Fruit fly (Drosophila melanogaster): ENCODE data around the gene Dad.

The Dad gene

dm6 chr3R:17065018-17065784, 11.4 kb downstream of the Dad start (continued):
- TF ChIP-seq nom (GFP tag; optimal IDR thresholded peaks at IDR 0.05) (peak; percentile 93), CG34376 (GFP tag; optimal IDR thresholded peaks at IDR 0.05) (peak; percentile 94), eyg (GFP tag; optimal IDR thresholded peaks at IDR 0.05) (peak; percentile 70), Hmr (GFP tag; optimal IDR thresholded peaks at IDR 0.05) (peak; percentile 93), sisA (GFP tag; IDR thresholded peaks at IDR 0.05) (peak; percentile 88), gsb (GFP tag; IDR thresholded peaks at IDR 0.05) (peak; percentile 73), cad (GFP tag; optimal IDR thresholded peaks at IDR 0.05) (no peak), CG14441 (GFP tag; IDR thresholded peaks at IDR 0.05) (peak; percentile 84), Oli (tag; optimal IDR thresholded peaks at IDR 0.05) (peak; percentile 95), Fer2 (tag; optimal IDR thresholded peaks at IDR 0.05) (peak; percentile 78), CG2129 (GFP tag; IDR thresholded peaks at IDR 0.05; ENCODE audit: partially characterized antibody) (no peak), Jarid2 (GFP tag; optimal IDR thresholded peaks at IDR 0.05) (peak; percentile 75), ranshi (GFP tag; IDR thresholded peaks at IDR 0.05) (peak; percentile 71), CG16813 (GFP tag; IDR thresholded peaks at IDR 0.05; ENCODE audit: partially characterized antibody) (0 out of 3 replicates have a peak, but pooled peaks have one; percentile 12), dm (GFP tag; optimal IDR thresholded peaks at IDR 0.05) (peak; percentile 78), Nf-YC (tag; optimal IDR thresholded peaks at IDR 0.05) (peak; percentile 81), lmd (GFP tag; IDR thresholded peaks at IDR 0.05) (peak; percentile 93; the same call in 1 of the 2 replicates), Atf6 (GFP tag; IDR thresholded peaks at IDR 0.05) (peak; percentile 87), Poxn (GFP tag; IDR thresholded peaks at IDR 0.05) (peak; percentile 61), grn (GFP tag; optimal IDR thresholded peaks at IDR 0.05) (peak; percentile 27), Hmx (GFP tag; optimal IDR thresholded peaks at IDR 0.05) (peak; percentile 91), sens (GFP tag) (peak; percentile 99), bab2 (GFP tag; optimal IDR thresholded peaks at IDR 0.05) (peak; percentile 93), CG1024 (GFP tag; IDR thresholded peaks at IDR 0.05) (no peak; the same call in none of the 2 replicates), CG9437 (GFP tag; optimal IDR thresholded peaks at IDR 0.05) (peak; percentile 90), chinmo (GFP tag; IDR thresholded peaks at IDR 0.05; ENCODE audit: partially characterized antibody) (peak; percentile 98), CG8290 (GFP tag; optimal IDR thresholded peaks at IDR 0.05) (peak; percentile 70), CG8290 (tag; optimal IDR thresholded peaks at IDR 0.05) (peak; percentile 62 to 93), jing (GFP tag; optimal IDR thresholded peaks at IDR 0.05) (peak; percentile 90), Gsc (GFP tag; IDR thresholded peaks at IDR 0.05) (no peak), Lim3 (GFP tag; IDR thresholded peaks at IDR 0.05) (peak; percentile 35; the same call in 1 of the 2 replicates), Sin3A (optimal IDR thresholded peaks at IDR 0.05) (no peak), CG4617 (GFP tag; optimal IDR thresholded peaks at IDR 0.05; ENCODE audit: borderline replicate concordance) (peak; percentile 68), HLH4C (GFP tag; IDR thresholded peaks at IDR 0.05; ENCODE audit: partially characterized antibody) (peak; percentile 19; the same call in 1 of the 3 replicates), CG13424 (tag; optimal IDR thresholded peaks at IDR 0.05) (peak; percentile 95), mld (GFP tag; IDR thresholded peaks at IDR 0.05; ENCODE audit: partially characterized antibody) (no peak), Six4 (GFP tag; optimal IDR thresholded peaks at IDR 0.05) (peak; percentile 84), CG18476 (GFP tag; optimal IDR thresholded peaks at IDR 0.05) (peak; percentile 89), NC2β (GFP tag; optimal IDR thresholded peaks at IDR 0.05) (peak; percentile 93), cg (GFP tag; optimal IDR thresholded peaks at IDR 0.05) (peak; percentile 87), ro (GFP tag; IDR thresholded peaks at IDR 0.05) (0 out of 2 replicates have a peak, but pooled peaks have one; percentile 12), zfh2 (GFP tag; optimal IDR thresholded peaks at IDR 0.05) (peak; percentile 92), Fer1 (GFP tag; optimal IDR thresholded peaks at IDR 0.05) (peak; percentile 93), ara (GFP tag; IDR thresholded peaks at IDR 0.05) (peak; percentile 83), CG15479 (GFP tag; optimal IDR thresholded peaks at IDR 0.05) (no peak), CG13775 (GFP tag; optimal IDR thresholded peaks at IDR 0.05) (peak; percentile 90), B-H1 (GFP tag; IDR thresholded peaks at IDR 0.05) (peak; percentile 85), CG10565 (GFP tag; optimal IDR thresholded peaks at IDR 0.05) (peak; percentile 63), CG8478 (optimal IDR thresholded peaks at IDR 0.05) (no peak), Lpt (GFP tag; optimal IDR thresholded peaks at IDR 0.05) (no peak)

All from whole organism, embryonic.